Fruit fly (Drosophila melanogaster): ENCODE results near the gene Psn.

The Psn gene

DNA sequence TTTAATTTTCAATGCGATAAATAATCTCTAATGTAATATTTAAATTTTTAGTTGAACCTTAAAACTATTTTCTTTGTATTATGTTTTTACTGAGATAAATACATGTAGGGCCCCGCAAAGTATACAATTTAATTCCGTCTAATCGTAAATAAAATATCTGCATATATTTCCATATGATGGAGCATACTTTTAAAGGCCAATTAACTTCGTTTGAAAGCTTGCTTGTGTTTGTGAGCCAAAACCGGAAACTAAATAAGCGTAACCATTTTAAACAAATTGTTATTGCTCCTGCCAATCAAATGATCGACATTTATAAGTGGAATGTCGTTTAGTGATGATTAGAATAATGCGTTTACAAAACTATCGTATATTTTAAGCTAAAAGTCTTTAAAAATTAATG lies 21.5 kb upstream of the Psn start:
- TF ChIP-seq Sin3A (optimal IDR thresholded peaks at IDR 0.05) (no peak), h (optimal IDR thresholded peaks at IDR 0.05) (no peak), insv (optimal IDR thresholded peaks at IDR 0.05) (no peak), Myc (optimal IDR thresholded peaks at IDR 0.05) (no peak), psq (optimal IDR thresholded peaks at IDR 0.05) (no peak), ttk (optimal IDR thresholded peaks at IDR 0.05) (no peak)

DNA sequence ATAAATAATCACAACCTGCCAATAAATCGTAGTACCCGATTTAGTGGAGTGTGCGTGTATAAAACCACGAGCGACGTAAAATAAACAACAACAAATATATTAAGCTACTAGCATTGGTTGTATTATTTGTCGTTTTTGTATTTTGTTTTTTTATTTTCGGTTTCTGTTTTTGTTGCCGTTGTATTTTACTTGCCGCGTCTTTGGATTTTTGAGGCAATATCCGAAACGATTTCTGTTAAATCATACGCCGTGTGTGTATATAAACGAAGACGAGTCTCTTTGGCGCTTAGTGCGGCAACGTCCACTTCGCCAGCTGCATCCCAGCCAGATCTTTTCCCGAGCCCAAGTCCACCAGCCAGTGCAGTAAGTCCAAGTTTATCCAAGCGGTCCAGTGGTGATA lies 19.0 kb upstream of the Psn start, which contains the start of gene zye:
TSS of gene zye (plus strand) at position 301 of the 400 bp plus-strand sequence.
- TF ChIP-seq ttk (optimal IDR thresholded peaks at IDR 0.05) (no peak), insv (optimal IDR thresholded peaks at IDR 0.05) (no peak), Myc (optimal IDR thresholded peaks at IDR 0.05) (no peak), Sin3A (optimal IDR thresholded peaks at IDR 0.05) (no peak), h (optimal IDR thresholded peaks at IDR 0.05) (no peak), psq (optimal IDR thresholded peaks at IDR 0.05) (no peak)

DNA sequence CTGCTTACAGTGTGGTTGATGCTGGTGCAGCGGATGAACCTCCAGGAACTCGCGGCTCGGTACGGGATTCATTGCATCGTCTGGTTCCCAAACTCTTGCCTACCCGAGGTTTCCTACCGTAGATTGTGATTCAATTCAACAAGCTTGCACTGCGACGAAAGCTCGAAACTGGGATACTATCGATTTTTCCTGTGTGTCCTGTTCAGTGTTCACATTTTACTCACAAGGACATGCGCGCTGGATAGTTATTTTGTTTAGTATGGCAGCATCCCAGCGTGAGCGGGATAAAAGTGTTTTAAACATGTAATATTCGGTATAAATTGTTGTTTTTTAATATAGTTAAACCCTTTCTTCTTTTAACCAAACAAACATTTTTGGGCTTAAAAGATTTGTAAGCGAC lies 6.4 kb upstream of the Psn start, which contains the start of gene CG5282:
TSS of gene CG5282 (minus strand) at position 184 of the 400 bp plus-strand sequence.
- TF ChIP-seq insv (optimal IDR thresholded peaks at IDR 0.05): no peak
- no peak for TF ChIP-seq Sin3A (optimal IDR thresholded peaks at IDR 0.05)
- no peak for TF ChIP-seq Myc (optimal IDR thresholded peaks at IDR 0.05)
- no peak for TF ChIP-seq ttk (optimal IDR thresholded peaks at IDR 0.05)
- no peak for TF ChIP-seq h (optimal IDR thresholded peaks at IDR 0.05)
- TF ChIP-seq psq (optimal IDR thresholded peaks at IDR 0.05): no peak

DNA sequence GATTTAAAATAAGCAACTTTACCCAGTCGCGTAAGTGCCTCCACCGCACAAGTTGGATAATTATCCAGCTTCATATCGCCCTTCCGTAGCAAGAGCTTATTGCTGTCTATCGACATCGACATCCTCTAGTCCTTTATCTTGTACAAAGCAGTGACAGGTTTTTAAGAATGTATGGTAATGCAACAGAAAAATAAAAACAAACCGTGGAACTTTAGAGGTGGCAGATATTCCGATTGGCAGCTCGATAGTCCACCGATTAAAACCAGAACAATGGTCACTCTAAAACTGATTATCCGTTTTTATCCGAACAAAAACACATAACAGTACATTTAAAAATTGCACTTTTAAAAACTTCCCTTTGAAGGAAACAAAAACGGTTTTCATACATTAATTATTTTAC lies 4.8 kb upstream of the Psn start, which contains the start of gene CG5274:
TSS of gene CG5274 (minus strand) at position 218 of the 400 bp plus-strand sequence.
- TF ChIP-seq h (optimal IDR thresholded peaks at IDR 0.05) (no peak), Sin3A (optimal IDR thresholded peaks at IDR 0.05) (no peak), ttk (optimal IDR thresholded peaks at IDR 0.05) (no peak), psq (optimal IDR thresholded peaks at IDR 0.05) (no peak), insv (optimal IDR thresholded peaks at IDR 0.05) (no peak), Myc (optimal IDR thresholded peaks at IDR 0.05) (no peak)

DNA sequence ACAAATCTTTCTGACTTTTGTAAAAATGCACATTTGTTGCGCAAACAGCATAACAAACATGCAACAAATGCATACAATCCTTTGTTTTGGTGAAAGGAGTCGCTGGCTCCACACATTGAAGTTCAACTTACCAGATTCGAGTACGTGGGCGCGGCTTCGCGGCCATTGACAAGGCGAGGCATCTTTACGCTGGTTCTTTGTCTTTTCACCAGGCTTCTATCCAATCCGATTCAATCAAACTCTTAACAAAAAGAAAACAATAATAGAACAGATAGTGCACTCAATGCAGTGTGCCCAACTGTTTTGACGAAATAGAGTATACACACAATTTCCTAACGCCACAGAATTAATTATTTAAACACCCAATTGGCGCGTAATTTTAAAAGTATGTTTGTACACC lies 2.1 kb upstream of the Psn start, which contains the start of gene CG5262:
TSS of gene CG5262 (minus strand) at position 294 of the 400 bp plus-strand sequence.
- TF ChIP-seq Sin3A (optimal IDR thresholded peaks at IDR 0.05) (no peak), h (optimal IDR thresholded peaks at IDR 0.05) (no peak), Myc (optimal IDR thresholded peaks at IDR 0.05) (no peak), psq (optimal IDR thresholded peaks at IDR 0.05) (no peak), insv (optimal IDR thresholded peaks at IDR 0.05) (no peak), ttk (optimal IDR thresholded peaks at IDR 0.05) (no peak)

DNA sequence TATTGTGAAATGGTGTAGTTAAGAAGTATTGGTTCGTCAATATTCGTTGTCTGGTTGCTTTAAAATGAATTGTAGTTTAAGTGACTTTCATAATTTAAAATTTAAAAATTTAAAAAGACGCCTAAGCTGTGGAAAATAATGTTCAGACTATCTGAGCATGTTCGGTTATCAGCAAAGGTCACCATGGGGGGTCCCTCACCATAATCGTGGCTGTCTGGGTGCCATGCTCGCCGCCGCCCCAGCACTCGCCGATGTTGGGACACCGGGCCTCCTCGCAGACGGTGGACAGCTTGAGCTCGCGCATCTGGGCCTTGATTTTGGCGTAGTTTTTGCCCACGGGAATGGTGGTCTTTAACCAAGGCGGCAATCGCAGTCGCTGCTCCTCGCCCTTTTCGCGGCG lies 649 bp upstream of the Psn start:
- TF ChIP-seq psq (optimal IDR thresholded peaks at IDR 0.05) (no peak), insv (optimal IDR thresholded peaks at IDR 0.05) (no peak), ttk (optimal IDR thresholded peaks at IDR 0.05) (no peak), h (optimal IDR thresholded peaks at IDR 0.05) (no peak), Sin3A (optimal IDR thresholded peaks at IDR 0.05) (no peak), Myc (optimal IDR thresholded peaks at IDR 0.05) (no peak)

DNA sequence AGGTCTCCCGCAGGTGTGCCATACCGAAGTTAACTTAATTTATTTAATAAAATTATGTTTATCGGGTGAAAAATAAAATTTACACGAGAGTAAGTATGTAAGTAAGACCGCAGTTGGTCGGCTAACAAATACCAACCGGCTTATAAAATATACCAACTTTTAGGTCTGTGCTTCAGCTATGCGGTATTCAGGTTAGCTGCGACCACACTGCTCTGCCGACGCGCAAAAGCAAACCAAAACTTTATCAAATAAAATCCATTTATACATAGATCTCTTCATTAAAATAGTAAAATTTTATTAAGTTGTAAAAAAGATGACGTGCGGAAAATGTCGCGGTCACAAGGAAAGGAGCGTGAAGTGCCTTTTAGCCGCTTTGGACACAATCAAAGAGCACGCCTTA lies 3.8 kb downstream of the Psn start, which contains the start of the genes mRpL15 and CtIP:
TSS of gene mRpL15 (minus strand) at position 141 of the 400 bp plus-strand sequence.
TSS of gene CtIP (plus strand) at position 182 of the 400 bp plus-strand sequence.
- no peak for TF ChIP-seq insv (optimal IDR thresholded peaks at IDR 0.05)
- TF ChIP-seq h (optimal IDR thresholded peaks at IDR 0.05): no peak
- TF ChIP-seq psq (optimal IDR thresholded peaks at IDR 0.05): no peak
- TF ChIP-seq Myc (optimal IDR thresholded peaks at IDR 0.05): no peak
- TF ChIP-seq ttk (optimal IDR thresholded peaks at IDR 0.05): no peak

DNA sequence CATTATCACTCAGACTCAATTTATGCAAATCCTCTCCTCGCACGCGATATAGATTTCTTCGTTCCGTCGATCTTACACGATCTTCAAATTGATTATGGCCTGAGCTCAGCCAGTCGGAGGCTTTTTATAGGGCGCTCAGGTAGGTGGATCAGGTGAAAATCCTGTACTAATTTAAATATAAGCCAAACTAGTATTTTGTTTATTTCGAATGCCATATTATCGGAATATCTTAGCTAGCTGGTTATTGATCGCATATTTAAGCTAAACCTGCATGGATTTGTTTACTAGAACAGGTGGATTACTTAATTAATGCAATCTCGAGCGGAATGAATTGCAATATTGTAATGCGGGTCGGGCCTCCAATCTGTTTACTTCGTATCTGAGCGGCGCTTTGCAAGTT lies 7.5 kb downstream of the Psn start, which contains the start of gene Hpd:
TSS of gene Hpd (minus strand) at position 101 of the 400 bp plus-strand sequence.
- TF ChIP-seq h (optimal IDR thresholded peaks at IDR 0.05): no peak
- no peak for TF ChIP-seq ttk (optimal IDR thresholded peaks at IDR 0.05)
- no peak for TF ChIP-seq insv (optimal IDR thresholded peaks at IDR 0.05)
- TF ChIP-seq Sin3A (optimal IDR thresholded peaks at IDR 0.05): no peak
- TF ChIP-seq psq (optimal IDR thresholded peaks at IDR 0.05): no peak
- no peak for TF ChIP-seq Myc (optimal IDR thresholded peaks at IDR 0.05)

DNA sequence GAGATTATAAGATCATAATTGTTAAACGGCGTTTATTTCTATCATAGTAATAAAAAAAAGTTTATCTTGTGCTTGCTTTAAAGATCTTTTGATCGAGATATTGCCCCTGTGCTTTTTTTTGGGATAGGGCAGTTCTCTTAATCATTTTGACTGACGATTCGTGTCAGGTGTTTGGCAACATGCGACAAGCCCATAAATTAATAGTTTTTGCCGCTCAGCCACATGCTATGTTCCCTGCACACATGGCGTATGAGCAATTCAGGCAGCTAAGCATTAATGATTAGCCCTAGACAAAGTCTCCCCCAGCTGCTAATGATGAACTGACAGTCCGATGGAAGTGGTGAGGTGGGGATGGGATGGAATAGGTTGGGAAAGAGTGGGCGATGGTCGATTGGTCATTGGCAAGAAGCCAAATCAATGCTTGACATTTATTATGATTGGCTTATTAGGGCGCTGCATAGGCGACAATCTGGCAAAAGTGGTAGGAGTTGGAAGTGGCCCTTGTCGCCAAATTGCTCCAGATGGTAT lies 8.7 kb downstream of the Psn start:
- no peak for TF ChIP-seq ttk (optimal IDR thresholded peaks at IDR 0.05)
- no peak for TF ChIP-seq psq (optimal IDR thresholded peaks at IDR 0.05)
- TF ChIP-seq h (optimal IDR thresholded peaks at IDR 0.05): no peak
- no peak for TF ChIP-seq Myc (optimal IDR thresholded peaks at IDR 0.05)
- TF ChIP-seq insv (optimal IDR thresholded peaks at IDR 0.05): no peak
- TF ChIP-seq Sin3A (optimal IDR thresholded peaks at IDR 0.05): no peak

DNA sequence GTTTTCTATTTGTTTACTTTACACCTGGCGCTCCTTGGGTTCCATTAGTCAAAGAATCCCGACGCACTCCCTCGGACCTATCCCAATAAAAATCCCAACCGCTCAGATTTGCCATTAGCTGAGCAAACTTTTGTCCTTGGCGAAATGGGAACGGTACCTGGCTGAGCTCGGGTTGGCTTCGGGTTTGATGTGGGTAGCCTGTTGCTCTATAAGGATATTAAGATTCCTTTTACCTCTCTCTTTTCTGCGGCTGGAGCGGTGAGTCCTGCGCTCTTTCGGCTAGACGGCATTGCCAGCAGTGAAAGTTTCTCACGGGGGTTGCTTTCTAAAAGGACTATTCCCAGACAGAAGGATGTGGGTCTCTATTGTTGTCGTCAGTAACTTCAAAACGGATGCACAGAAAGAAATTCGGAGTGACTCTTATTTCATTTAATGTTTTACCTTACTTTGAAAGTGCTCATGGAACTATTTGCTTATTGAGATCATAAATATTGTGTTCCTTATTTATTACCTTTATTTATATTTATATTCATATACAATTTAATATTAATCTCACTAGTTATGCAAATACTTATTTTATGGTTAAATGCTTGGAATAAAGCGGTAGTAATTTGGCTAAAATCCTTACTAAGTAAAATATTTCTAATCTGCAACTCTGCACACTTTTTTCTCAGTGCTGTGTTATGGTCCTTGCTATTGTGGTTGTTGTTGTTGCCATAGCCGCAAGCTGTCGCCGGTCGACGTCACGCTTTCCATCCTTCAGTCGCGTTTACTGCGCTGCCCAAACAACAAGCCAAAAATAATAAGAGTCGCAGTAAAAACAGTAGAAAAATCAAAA lies 9.6 kb downstream of the Psn start, which contains the start of gene CG5910:
TSS of gene CG5910 (plus strand) at position 788 of the 838 bp plus-strand sequence.
- no peak for TF ChIP-seq h (optimal IDR thresholded peaks at IDR 0.05)
- TF ChIP-seq Myc (optimal IDR thresholded peaks at IDR 0.05): no peak
- TF ChIP-seq Sin3A (optimal IDR thresholded peaks at IDR 0.05): no peak
- TF ChIP-seq ttk (optimal IDR thresholded peaks at IDR 0.05): no peak
- TF ChIP-seq psq (optimal IDR thresholded peaks at IDR 0.05): no peak
- no peak for TF ChIP-seq insv (optimal IDR thresholded peaks at IDR 0.05)

DNA sequence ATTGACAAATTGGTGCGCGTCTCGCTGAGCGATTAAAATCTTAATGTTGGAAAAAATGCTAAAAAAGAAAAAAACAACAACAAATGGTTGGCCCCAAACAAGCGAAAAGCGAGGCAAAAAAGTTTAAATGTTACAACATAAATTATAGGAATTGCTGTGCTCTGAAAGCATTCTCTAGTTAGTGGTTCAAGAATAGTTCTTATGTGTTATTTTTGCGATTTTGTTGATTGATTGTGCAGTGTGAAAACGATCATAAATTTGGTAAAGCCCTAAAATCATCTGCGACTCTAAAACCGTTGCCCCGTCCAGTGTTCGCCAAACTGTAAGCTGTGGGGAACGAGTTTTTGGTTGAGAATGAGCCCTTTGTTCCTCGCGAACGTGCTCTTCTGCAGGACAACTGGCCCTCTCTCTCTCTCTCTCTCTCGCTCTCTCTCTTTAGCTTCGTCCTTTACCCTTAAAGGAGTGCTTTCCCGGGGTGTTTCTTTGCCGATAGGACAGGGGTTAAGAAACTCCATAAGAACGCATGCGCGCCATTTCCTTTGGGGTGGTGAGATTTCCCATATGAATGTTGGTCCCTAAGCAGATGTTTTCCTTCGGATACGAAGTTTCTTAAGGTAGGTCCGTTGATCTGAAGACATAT lies 10.5 kb downstream of the Psn start:
- no peak for TF ChIP-seq insv (optimal IDR thresholded peaks at IDR 0.05)
- no peak for TF ChIP-seq Myc (optimal IDR thresholded peaks at IDR 0.05)
- TF ChIP-seq ttk (optimal IDR thresholded peaks at IDR 0.05): no peak
- TF ChIP-seq h (optimal IDR thresholded peaks at IDR 0.05): no peak
- no peak for TF ChIP-seq psq (optimal IDR thresholded peaks at IDR 0.05)
- no peak for TF ChIP-seq Sin3A (optimal IDR thresholded peaks at IDR 0.05)
